Worm (Caenorhabditis elegans) whole organism, L4 larva: ENCODE measurements around the gene zfp-3.

Experiments used
- nhr-6 ChIP-seq: fragments of 150-350 bp; optimal IDR thresholded peaks from 2 replicates; lab custom pipeline; 2014; ENCODE audit warnings: missing biosample characterization, missing genetic modification characterization
- nhr-77 ChIP-seq: fragments of 150-350 bp; optimal IDR thresholded peaks from 2 replicates; lab custom pipeline; 2014; ENCODE audit warnings: missing biosample characterization, missing genetic modification characterization

- TF ChIP-seq nhr-77 (no peak), nhr-6 (tag; lab: Kevin White, UChicago) (no peak)
These were observed 4.8 kb upstream of the zfp-3 start for ce11 chrX:1451240-1451639.
